Fruit fly (Drosophila melanogaster) whole organism, prepupa: ENCODE results near the gene CG43218.

Experiments used
- Blimp-1 ChIP-seq: fragments of 200-800 bp; sonication (Bioruptor generic); optimal IDR thresholded peaks from 3 replicates; lab custom pipeline; 2017; ENCODE audit warnings: missing biosample characterization, missing genetic modification characterization, mild to moderate bottlenecking, moderate library complexity, missing genetic modification reagents
- CG10631 ChIP-seq: fragments of 200-800 bp; sonication (Bioruptor generic); optimal IDR thresholded peaks from 2 replicates; lab custom pipeline; 2016; ENCODE audit warnings: missing biosample characterization, missing genetic modification characterization
- CG15336 ChIP-seq: fragments of 200-800 bp; sonication (Bioruptor generic); IDR thresholded peaks from 2 replicates; pipeline ENCODE4 v1.3.6; 2022; ENCODE audit warnings: missing biosample characterization, missing genetic modification characterization
- CG1621 ChIP-seq: fragments of 200-800 bp; sonication (Bioruptor generic); optimal IDR thresholded peaks from 3 replicates; lab custom pipeline; 2018; ENCODE audit warnings: missing biosample characterization, mild to moderate bottlenecking, missing genetic modification characterization
- CG16779 ChIP-seq: fragments of 200-800 bp; sonication (Bioruptor generic); optimal IDR thresholded peaks from 3 replicates; lab custom pipeline; 2017; ENCODE audit warnings: missing biosample characterization, mild to moderate bottlenecking, missing genetic modification characterization
- CG3032 ChIP-seq: fragments of 200-800 bp; optimal IDR thresholded peaks from 2 replicates; lab custom pipeline; 2019; ENCODE audit warnings: missing biosample characterization, mild to moderate bottlenecking, missing genetic modification characterization, moderate library complexity
- CG32006 ChIP-seq: fragments of 200-800 bp; sonication (Bioruptor generic); optimal IDR thresholded peaks from 3 replicates; lab custom pipeline; 2017; ENCODE audit warnings: missing biosample characterization, mild to moderate bottlenecking, missing genetic modification characterization
- CG34406 ChIP-seq: fragments of 200-800 bp; sonication (Bioruptor generic); optimal IDR thresholded peaks from 3 replicates; lab custom pipeline; 2016; ENCODE audit warnings: missing biosample characterization, missing genetic modification characterization
- CG3919 ChIP-seq: fragments of 200-800 bp; sonication (Bioruptor generic); optimal IDR thresholded peaks from 3 replicates; lab custom pipeline; 2016; ENCODE audit warnings: missing biosample characterization, missing genetic modification characterization
- CG4318 ChIP-seq: fragments of 200-800 bp; sonication (Bioruptor generic); optimal IDR thresholded peaks from 3 replicates; lab custom pipeline; 2017; ENCODE audit warnings: missing biosample characterization, mild to moderate bottlenecking, missing genetic modification characterization
- CG6163 ChIP-seq: fragments of 200-800 bp; sonication (Bioruptor generic); IDR thresholded peaks from 3 replicates; pipeline ENCODE4 v1.3.6; 2022; ENCODE audit warnings: missing biosample characterization, missing genetic modification characterization
- CG6276 ChIP-seq: fragments of 200-800 bp; sonication (Bioruptor generic); optimal IDR thresholded peaks from 2 replicates; lab custom pipeline; 2017; ENCODE audit warnings: missing biosample characterization, mild to moderate bottlenecking, missing genetic modification characterization
- CG6792 ChIP-seq: fragments of 200-800 bp; sonication (Bioruptor generic); optimal IDR thresholded peaks from 3 replicates; lab custom pipeline; 2016; ENCODE audit warnings: missing biosample characterization, missing genetic modification characterization
- CG6808 ChIP-seq: fragments of 200-800 bp; sonication (Bioruptor generic); optimal IDR thresholded peaks from 3 replicates; lab custom pipeline; 2017; ENCODE audit warnings: missing biosample characterization, missing genetic modification characterization, mild to moderate bottlenecking, moderate library complexity, missing genetic modification reagents
- CG6854 ChIP-seq: fragments of 200-800 bp; sonication (Bioruptor generic); optimal IDR thresholded peaks from 2 replicates; lab custom pipeline; 2017; ENCODE audit warnings: missing biosample characterization, mild to moderate bottlenecking, missing genetic modification characterization
- CG8119 ChIP-seq: fragments of 200-800 bp; sonication (Bioruptor generic); IDR thresholded peaks from 3 replicates; pipeline ENCODE4 v1.3.6; 2022; ENCODE audit warnings: missing biosample characterization, missing genetic modification characterization
- CG9139 ChIP-seq: fragments of 200-800 bp; sonication (Bioruptor generic); optimal IDR thresholded peaks from 3 replicates; lab custom pipeline; 2017; ENCODE audit warnings: missing biosample characterization, mild to moderate bottlenecking, missing genetic modification characterization
- Eip75B ChIP-seq: fragments of 200-800 bp; sonication (Bioruptor generic); optimal IDR thresholded peaks from 3 replicates; lab custom pipeline; 2016; ENCODE audit warnings: missing biosample characterization, missing genetic modification characterization
- Eip78C ChIP-seq: fragments of 200-800 bp; sonication (Bioruptor generic); peaks from one replicate; lab custom pipeline; 2016; ENCODE audit warnings: missing biosample characterization, missing genetic modification characterization
- Eip93F ChIP-seq: fragments of 200-800 bp; sonication (Bioruptor generic); optimal IDR thresholded peaks from 2 replicates; lab custom pipeline; 2016; ENCODE audit warnings: missing biosample characterization, mild to moderate bottlenecking, missing genetic modification characterization
- Ets96B ChIP-seq: fragments of 200-800 bp; optimal IDR thresholded peaks from 2 replicates; lab custom pipeline; 2019; ENCODE audit warnings: missing biosample characterization, mild to moderate bottlenecking, missing genetic modification characterization, moderate library complexity
- Gug ChIP-seq: fragments of 200-800 bp; sonication (Bioruptor generic); IDR thresholded peaks from 2 replicates; pipeline ENCODE4 v1.3.6; 2022; ENCODE audit warnings: missing biosample characterization, missing genetic modification characterization
- Hr39 ChIP-seq: fragments of 200-800 bp; sonication (Bioruptor generic); optimal IDR thresholded peaks from 2 replicates; lab custom pipeline; 2016; ENCODE audit warnings: missing biosample characterization, missing genetic modification characterization
- Hr4 ChIP-seq: fragments of 200-800 bp; sonication (Bioruptor generic); optimal IDR thresholded peaks from 3 replicates; lab custom pipeline; 2016; ENCODE audit warnings: missing biosample characterization, missing genetic modification characterization
- Lpt ChIP-seq: fragments of 200-800 bp; sonication (Bioruptor generic); optimal IDR thresholded peaks from 3 replicates; lab custom pipeline; 2016; ENCODE audit warnings: missing biosample characterization, missing genetic modification characterization
- Met ChIP-seq: fragments of 200-800 bp; sonication (Bioruptor generic); optimal IDR thresholded peaks from 3 replicates; lab custom pipeline; 2016; ENCODE audit warnings: missing biosample characterization, missing genetic modification characterization
- Sox14 ChIP-seq: fragments of 200-800 bp; sonication (Bioruptor generic); optimal IDR thresholded peaks from 3 replicates; lab custom pipeline; 2016; ENCODE audit warnings: missing biosample characterization, missing genetic modification characterization
- Sox15 ChIP-seq: fragments of 200-800 bp; sonication (Bioruptor generic); optimal IDR thresholded peaks from 3 replicates; lab custom pipeline; 2016; ENCODE audit warnings: missing biosample characterization, missing genetic modification characterization
- achi ChIP-seq: fragments of 200-800 bp; sonication (Bioruptor generic); optimal IDR thresholded peaks from 3 replicates; lab custom pipeline; 2016; ENCODE audit warnings: missing biosample characterization, missing genetic modification characterization
- acj6 ChIP-seq: fragments of 200-800 bp; sonication (Bioruptor generic); optimal IDR thresholded peaks from 3 replicates; lab custom pipeline; 2016; ENCODE audit warnings: missing biosample characterization, missing genetic modification characterization
- cyc ChIP-seq: fragments of 200-800 bp; sonication (Bioruptor generic); optimal IDR thresholded peaks from 3 replicates; lab custom pipeline; 2016; ENCODE audit warnings: missing biosample characterization, missing genetic modification characterization
- dac ChIP-seq: fragments of 200-800 bp; sonication (Bioruptor generic); optimal IDR thresholded peaks from 2 replicates; lab custom pipeline; 2017; ENCODE audit warnings: missing biosample characterization, mild to moderate bottlenecking, missing genetic modification characterization
- dsx ChIP-seq: fragments of 200-800 bp; optimal IDR thresholded peaks from 3 replicates; lab custom pipeline; 2019; ENCODE audit warnings: missing biosample characterization, mild to moderate bottlenecking, missing genetic modification characterization, moderate library complexity; ENCODE audit not compliant: poor library complexity, severe bottlenecking
- fd59A ChIP-seq: fragments of 200-800 bp; sonication (Bioruptor generic); optimal IDR thresholded peaks from 2 replicates; lab custom pipeline; 2017; ENCODE audit warnings: missing biosample characterization, mild to moderate bottlenecking, missing genetic modification characterization, missing genetic modification reagents
- fd85E ChIP-seq: fragments of 200-800 bp; sonication (Bioruptor generic); optimal IDR thresholded peaks from 3 replicates; lab custom pipeline; 2016; ENCODE audit warnings: missing biosample characterization, missing genetic modification characterization
- fkh ChIP-seq: fragments of 200-800 bp; sonication (Bioruptor generic); optimal IDR thresholded peaks from 3 replicates; lab custom pipeline; 2017; ENCODE audit warnings: missing biosample characterization, mild to moderate bottlenecking, missing genetic modification characterization, moderate library complexity
- net ChIP-seq: fragments of 200-800 bp; sonication (Bioruptor generic); optimal IDR thresholded peaks from 3 replicates; lab custom pipeline; 2016; ENCODE audit warnings: missing biosample characterization, missing genetic modification characterization
- salr ChIP-seq, 2 experiments: fragments of 200-800 bp; sonication (Bioruptor generic); optimal IDR thresholded peaks; 3 replicates each; lab custom pipeline; 2016 to 2018; ENCODE audit warnings: missing biosample characterization in 2 of 2, missing genetic modification characterization in 2 of 2, mild to moderate bottlenecking in 1 of 2
- ss ChIP-seq, 2 experiments: fragments of 200-800 bp; sonication (Bioruptor generic); optimal IDR thresholded peaks; 2 replicates in 1 of 2; 3 replicates in 1 of 2; lab custom pipeline; 2017 to 2018; ENCODE audit warnings: mild to moderate bottlenecking in 2 of 2, missing biosample characterization in 2 of 2, missing genetic modification characterization in 2 of 2, moderate library complexity in 1 of 2
- svp ChIP-seq: fragments of 200-800 bp; sonication (Bioruptor generic); peaks from one replicate; lab custom pipeline; 2016; ENCODE audit warnings: missing biosample characterization, missing genetic modification characterization

The CG43218 gene

DNA sequence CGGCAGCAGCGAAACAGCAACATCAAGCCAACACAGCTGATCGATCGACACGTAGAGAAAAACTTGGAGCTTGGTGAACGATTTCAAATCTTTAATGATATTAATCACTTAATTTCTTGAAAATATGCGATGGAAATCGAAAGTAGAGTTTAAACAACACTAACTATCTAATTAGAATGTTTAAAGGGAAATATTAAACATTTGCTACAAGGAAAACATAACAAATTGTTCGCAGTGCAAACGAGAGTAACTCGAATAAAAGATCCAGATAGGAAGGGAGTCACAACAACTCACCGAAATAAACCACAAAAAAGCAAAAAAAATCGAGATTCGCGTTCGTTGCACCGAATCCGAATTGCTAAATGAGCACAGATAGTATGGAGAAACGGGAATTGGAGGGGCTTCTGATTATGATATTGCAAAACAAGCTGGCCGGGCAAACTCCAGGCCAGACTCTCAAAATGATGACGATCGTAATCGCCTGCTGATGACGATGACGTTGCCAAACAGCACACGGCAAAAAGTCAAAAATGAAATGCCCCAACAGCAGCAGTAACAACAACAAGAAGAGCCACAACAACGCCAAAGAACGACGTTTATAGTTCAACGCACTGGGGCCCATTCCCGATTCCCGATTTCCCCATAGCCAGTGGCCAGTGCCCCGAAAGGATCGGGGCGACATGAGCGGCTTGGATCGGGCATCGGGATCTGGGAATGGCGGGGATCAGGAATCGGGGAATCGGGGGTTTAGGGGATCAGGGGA lies 3.9 kb upstream of the CG43218 start (continued):
- TF ChIP-seq acj6 (GFP tag; lab: Kevin White, UChicago) (peak; percentile 99), Hr4 (GFP tag; lab: Kevin White, UChicago) (peak; percentile 83), CG15336 (GFP tag; lab: Robert Waterston, UW) (peak; percentile 82), Hr39 (GFP tag; lab: Kevin White, UChicago) (peak; percentile 99), CG3919 (peak; percentile 99), Lpt (peak; percentile 89), CG8119 (GFP tag; lab: Robert Waterston, UW) (peak; percentile 88), CG10631 (peak; percentile 99), svp (peak; percentile 100), CG9139 (GFP tag; lab: Kevin White, UChicago) (peak; percentile 98), Met (peak; percentile 99), Eip78C (GFP tag; lab: Kevin White, UChicago) (peak; percentile 100), Eip93F (GFP tag; lab: Kevin White, UChicago) (peak; percentile 99), cyc (GFP tag; lab: Kevin White, UChicago) (peak; percentile 99), achi (GFP tag; lab: Kevin White, UChicago) (peak; percentile 98), CG6276 (peak; percentile 71), ss (GFP tag; optimal IDR thresholded peaks at IDR 0.05; lab: Kevin White, UChicago) (peak; percentile 93 to 99), CG6792 (peak; percentile 99), Sox14 (GFP tag; lab: Kevin White, UChicago) (peak; percentile 98)

DNA sequence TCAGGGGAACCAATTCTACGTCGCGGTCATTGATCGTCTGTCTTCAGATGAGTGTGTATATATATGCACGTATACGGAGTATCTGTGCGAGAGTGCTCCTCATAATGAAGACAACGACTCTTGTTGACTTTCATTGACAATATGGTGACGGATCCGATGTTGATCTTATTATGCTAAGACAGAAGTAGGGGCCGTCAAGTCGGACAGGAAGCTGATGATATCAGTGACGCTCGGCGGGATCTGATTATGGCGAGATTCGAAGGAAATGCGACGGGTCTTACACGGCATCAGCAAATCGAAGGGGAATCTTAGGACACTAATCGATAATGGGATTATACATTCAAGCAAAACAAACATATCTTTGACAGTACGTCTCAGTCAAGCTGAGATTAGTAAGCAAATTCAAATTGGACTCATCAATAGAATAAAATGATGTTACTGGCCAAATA lies 3.3 kb upstream of the CG43218 start:
- TF ChIP-seq Sox15 (GFP tag; lab: Kevin White, UChicago) (no peak), Eip78C (GFP tag; lab: Kevin White, UChicago) (peak; percentile 57), Lpt (no peak), CG15336 (GFP tag; lab: Robert Waterston, UW) (no peak), fd59A (GFP tag; lab: Kevin White, UChicago) (no peak), CG6163 (GFP tag; lab: Robert Waterston, UW) (no peak; the same call in 1 of the 3 replicates), CG9139 (GFP tag; lab: Kevin White, UChicago) (peak; percentile 21), Ets96B (tag; lab: Kevin White, UChicago) (no peak), dac (GFP tag; lab: Kevin White, UChicago) (no peak), CG32006 (GFP tag; lab: Kevin White, UChicago) (no peak), CG6808 (GFP tag; lab: Kevin White, UChicago) (no peak), salr (GFP tag; optimal IDR thresholded peaks at IDR 0.05; lab: Kevin White, UChicago) (no peak), CG6854 (GFP tag; lab: Kevin White, UChicago) (no peak), fkh (no peak), Eip93F (GFP tag; lab: Kevin White, UChicago) (no peak), dsx (GFP tag; lab: Kevin White, UChicago) (no peak), CG34406 (GFP tag; lab: Kevin White, UChicago) (no peak), CG6792 (no peak), net (no peak), CG3032 (no peak), fd85E (no peak), CG16779 (tag; lab: Kevin White, UChicago) (no peak), acj6 (GFP tag; lab: Kevin White, UChicago) (no peak), CG6276 (no peak), CG4318 (GFP tag; lab: Kevin White, UChicago) (no peak), Blimp-1 (GFP tag; lab: Kevin White, UChicago) (no peak), Gug (GFP tag; lab: Robert Waterston, UW) (no peak), CG1621 (peak; percentile 60), Eip75B (GFP tag; lab: Kevin White, UChicago) (no peak), Sox14 (GFP tag; lab: Kevin White, UChicago) (no peak), cyc (GFP tag; lab: Kevin White, UChicago) (no peak), svp (peak; percentile 43)
